Fruit fly (Drosophila melanogaster) whole organism, embryonic: Measurements from ENCODE around the gene Kaz-m1.

ENCODE experiments used
- B-H1 ChIP-seq: fragments of 200-800 bp; sonication (Bioruptor generic); IDR thresholded peaks from 3 replicates; pipeline ENCODE4 v1.3.6; 2022; ENCODE audit warnings: missing biosample characterization, missing genetic modification characterization
- CG10431 ChIP-seq: fragments of 200-800 bp; sonication (Bioruptor generic); optimal IDR thresholded peaks from 3 replicates; lab custom pipeline; 2018; ENCODE audit warnings: missing biosample characterization, mild to moderate bottlenecking, missing genetic modification characterization
- CG10462 ChIP-seq: fragments of 200-800 bp; sonication (Bioruptor generic); optimal IDR thresholded peaks from 2 replicates; lab custom pipeline; 2016; ENCODE audit warnings: missing biosample characterization, missing genetic modification characterization
- CG10654 ChIP-seq: fragments of 200-800 bp; sonication (Bioruptor generic); optimal IDR thresholded peaks from 2 replicates; lab custom pipeline; 2016; ENCODE audit warnings: missing biosample characterization, missing genetic modification characterization
- CG11456 ChIP-seq: fragments of 200-800 bp; sonication (Bioruptor generic); IDR thresholded peaks from 3 replicates; pipeline ENCODE4 v1.3.6; 2022; ENCODE audit warnings: missing biosample characterization, missing genetic modification characterization
- CG11723 ChIP-seq: fragments of 200-800 bp; sonication (Bioruptor generic); optimal IDR thresholded peaks from 2 replicates; lab custom pipeline; 2017; ENCODE audit warnings: missing biosample characterization, mild to moderate bottlenecking, missing genetic modification characterization
- CG12104 ChIP-seq: fragments of 200-800 bp; sonication (Bioruptor generic); optimal IDR thresholded peaks from 3 replicates; lab custom pipeline; 2016; ENCODE audit warnings: missing biosample characterization, missing genetic modification characterization
- CG12391 ChIP-seq: fragments of 200-800 bp; sonication (Bioruptor generic); optimal IDR thresholded peaks from 3 replicates; lab custom pipeline; 2018; ENCODE audit warnings: missing biosample characterization, mild to moderate bottlenecking, missing genetic modification characterization, moderate library complexity
- CG13894 ChIP-seq: fragments of 200-800 bp; sonication (Bioruptor generic); optimal IDR thresholded peaks from 3 replicates; lab custom pipeline; 2018; ENCODE audit warnings: missing biosample characterization, mild to moderate bottlenecking, missing genetic modification characterization, moderate library complexity
- CG14014 ChIP-seq: fragments of 200-800 bp; sonication (Bioruptor generic); IDR thresholded peaks from 2 replicates; pipeline ENCODE4 v1.3.6; 2022; ENCODE audit warnings: missing biosample characterization, missing genetic modification characterization
- CG14710 ChIP-seq: fragments of 200-800 bp; sonication (Bioruptor generic); optimal IDR thresholded peaks from 3 replicates; lab custom pipeline; 2019; ENCODE audit warnings: missing biosample characterization, mild to moderate bottlenecking, missing genetic modification characterization, moderate library complexity
- CG14965 ChIP-seq: fragments of 200-800 bp; sonication (Bioruptor generic); optimal IDR thresholded peaks from 2 replicates; lab custom pipeline; 2016; ENCODE audit warnings: missing biosample characterization, missing genetic modification characterization, borderline replicate concordance
- CG17359 ChIP-seq: fragments of 200-800 bp; sonication (Bioruptor generic); optimal IDR thresholded peaks from 3 replicates; lab custom pipeline; 2018; ENCODE audit warnings: missing biosample characterization, mild to moderate bottlenecking, missing genetic modification characterization, moderate library complexity
- CG17612 ChIP-seq: fragments of 200-800 bp; sonication (Bioruptor generic); IDR thresholded peaks from 2 replicates; pipeline ENCODE4 v1.3.6; 2022; ENCODE audit warnings: missing biosample characterization, missing genetic modification characterization
- CG18764 ChIP-seq: fragments of 200-800 bp; sonication (Bioruptor generic); optimal IDR thresholded peaks from 3 replicates; lab custom pipeline; 2016; ENCODE audit warnings: missing biosample characterization, missing genetic modification characterization
- CG2116 ChIP-seq: fragments of 200-800 bp; sonication (Bioruptor generic); optimal IDR thresholded peaks from 3 replicates; lab custom pipeline; 2018; ENCODE audit warnings: missing biosample characterization, mild to moderate bottlenecking, missing genetic modification characterization
- CG3065 ChIP-seq: fragments of 200-800 bp; sonication (Bioruptor generic); optimal IDR thresholded peaks from 2 replicates; lab custom pipeline; 2016; ENCODE audit warnings: missing biosample characterization, missing genetic modification characterization
- CG34224 ChIP-seq: fragments of 200-800 bp; sonication (Bioruptor generic); IDR thresholded peaks from 3 replicates; pipeline ENCODE4 v1.3.6; 2022; ENCODE audit warnings: missing biosample characterization, missing genetic modification characterization; ENCODE audit not compliant: partially characterized antibody
- CG3726 ChIP-seq: fragments of 200-800 bp; sonication (Bioruptor generic); IDR thresholded peaks from 3 replicates; pipeline ENCODE4, ENCODE4 v1.3.6; 2022; ENCODE audit warnings: missing biosample characterization, missing genetic modification characterization
- CG3838 ChIP-seq: fragments of 200-800 bp; sonication (Bioruptor generic); optimal IDR thresholded peaks from 3 replicates; lab custom pipeline; 2016; ENCODE audit warnings: missing biosample characterization, missing genetic modification characterization
- CG4404 ChIP-seq: fragments of 200-800 bp; sonication (Bioruptor generic); IDR thresholded peaks from 2 replicates; pipeline ENCODE4 v1.3.6; 2022; ENCODE audit warnings: missing biosample characterization, missing genetic modification characterization
- CG7271 ChIP-seq: fragments of 200-800 bp; sonication (Bioruptor generic); optimal IDR thresholded peaks from 2 replicates; lab custom pipeline; 2018; ENCODE audit warnings: missing biosample characterization, mild to moderate bottlenecking, missing genetic modification characterization, moderate library complexity
- CG7786 ChIP-seq: fragments of 200-800 bp; sonication (Bioruptor generic); optimal IDR thresholded peaks from 2 replicates; lab custom pipeline; 2016; ENCODE audit warnings: missing biosample characterization, missing genetic modification characterization
- CG8478 ChIP-seq: fragments of >200 bp; optimal IDR thresholded peaks from 2 replicates; lab custom pipeline; 2018
- E2f2 ChIP-seq: fragments of 200-800 bp; sonication (Bioruptor generic); IDR thresholded peaks from 2 replicates; pipeline ENCODE4 v1.3.6; 2022; ENCODE audit warnings: missing biosample characterization, missing genetic modification characterization
- Ets65A ChIP-seq: fragments of 200-800 bp; sonication (Bioruptor generic); peaks from one replicate; lab custom pipeline; 2016; ENCODE audit warnings: missing biosample characterization, missing genetic modification characterization
- Fer3 ChIP-seq: fragments of 200-800 bp; sonication (Bioruptor generic); optimal IDR thresholded peaks from 2 replicates; lab custom pipeline; 2018; ENCODE audit warnings: missing biosample characterization, mild to moderate bottlenecking, missing genetic modification characterization, moderate library complexity
- Hmr ChIP-seq: fragments of 200-800 bp; sonication (Bioruptor generic); optimal IDR thresholded peaks from 3 replicates; lab custom pipeline; 2017; ENCODE audit warnings: mild to moderate bottlenecking, missing biosample characterization, missing genetic modification reagents, missing genetic modification characterization
- Hmx ChIP-seq: fragments of 200-800 bp; sonication (Bioruptor generic); optimal IDR thresholded peaks from 2 replicates; lab custom pipeline; 2016; ENCODE audit warnings: missing biosample characterization, missing genetic modification characterization
- Kr ChIP-seq: fragments of 200-800 bp; sonication (Bioruptor generic); optimal IDR thresholded peaks from 2 replicates; lab custom pipeline; 2017; ENCODE audit warnings: missing biosample characterization, mild to moderate bottlenecking, missing genetic modification characterization
- Mad ChIP-seq: fragments of 200-800 bp; sonication (Bioruptor generic); optimal IDR thresholded peaks from 2 replicates; lab custom pipeline; 2016; ENCODE audit warnings: missing biosample characterization, missing genetic modification characterization
- NfI ChIP-seq: fragments of 200-800 bp; sonication (Bioruptor generic); optimal IDR thresholded peaks from 3 replicates; lab custom pipeline; 2018; ENCODE audit warnings: missing biosample characterization, mild to moderate bottlenecking, missing genetic modification characterization, moderate library complexity
- Sox102F ChIP-seq: fragments of 200-800 bp; sonication (Bioruptor generic); optimal IDR thresholded peaks from 2 replicates; lab custom pipeline; 2018; ENCODE audit warnings: missing biosample characterization, mild to moderate bottlenecking, missing genetic modification characterization, moderate library complexity
- TFAM ChIP-seq: fragments of 200-800 bp; sonication (Bioruptor generic); optimal IDR thresholded peaks from 2 replicates; lab custom pipeline; 2017; ENCODE audit warnings: missing biosample characterization, missing genetic modification characterization, inconsistent platforms
- Vsx1 ChIP-seq: fragments of 200-800 bp; sonication (Bioruptor generic); optimal IDR thresholded peaks from 2 replicates; lab custom pipeline; 2017; ENCODE audit warnings: missing biosample characterization, mild to moderate bottlenecking, missing genetic modification characterization, missing genetic modification reagents
- ara ChIP-seq: fragments of 200-800 bp; sonication (Bioruptor generic); IDR thresholded peaks from 2 replicates; pipeline ENCODE4 v1.3.6; 2022; ENCODE audit warnings: missing biosample characterization, missing genetic modification characterization
- ash1 ChIP-seq: fragments of 200-800 bp; sonication (Bioruptor generic); optimal IDR thresholded peaks from 2 replicates; lab custom pipeline; 2018; ENCODE audit warnings: missing biosample characterization, mild to moderate bottlenecking, missing genetic modification characterization
- btn ChIP-seq: fragments of 200-800 bp; sonication (Bioruptor generic); optimal IDR thresholded peaks from 2 replicates; lab custom pipeline; 2016; ENCODE audit warnings: missing biosample characterization, missing genetic modification characterization
- da ChIP-seq: fragments of 200-800 bp; sonication (Bioruptor generic); optimal IDR thresholded peaks from 2 replicates; lab custom pipeline; 2016; ENCODE audit warnings: missing biosample characterization, missing genetic modification characterization
- dm ChIP-seq: fragments of 200-800 bp; sonication (Bioruptor generic); optimal IDR thresholded peaks from 3 replicates; lab custom pipeline; 2016; ENCODE audit warnings: missing biosample characterization, missing genetic modification characterization
- dysf ChIP-seq: fragments of 200-800 bp; sonication (Bioruptor generic); IDR thresholded peaks from 3 replicates; pipeline ENCODE4 v1.3.6; 2022; ENCODE audit warnings: missing biosample characterization, missing genetic modification characterization
- gt ChIP-seq: fragments of 200-800 bp; sonication (Bioruptor generic); IDR thresholded peaks from 2 replicates; pipeline ENCODE4 v1.3.6; 2022; ENCODE audit warnings: missing biosample characterization, missing genetic modification characterization
- hbn ChIP-seq: fragments of 200-800 bp; sonication (Bioruptor generic); IDR thresholded peaks from 2 replicates; pipeline ENCODE4 v1.3.6; 2022; ENCODE audit warnings: missing biosample characterization, missing genetic modification characterization; ENCODE audit not compliant: partially characterized antibody
- inv ChIP-seq: fragments of 200-800 bp; sonication (Bioruptor generic); IDR thresholded peaks from 2 replicates; pipeline ENCODE4 v1.3.6; 2022; ENCODE audit warnings: missing biosample characterization, missing genetic modification characterization; ENCODE audit not compliant: partially characterized antibody
- kay ChIP-seq: fragments of 200-800 bp; sonication (Bioruptor generic); optimal IDR thresholded peaks from 2 replicates; lab custom pipeline; 2016; ENCODE audit warnings: missing biosample characterization, missing genetic modification characterization
- otp ChIP-seq: fragments of 200-800 bp; sonication (Bioruptor generic); IDR thresholded peaks from 3 replicates; pipeline ENCODE4, ENCODE4 v1.3.6; 2022; ENCODE audit warnings: missing biosample characterization, missing genetic modification characterization
- pfk ChIP-seq: fragments of 200-800 bp; sonication (Bioruptor generic); optimal IDR thresholded peaks from 2 replicates; lab custom pipeline; 2018; ENCODE audit warnings: missing biosample characterization, mild to moderate bottlenecking, missing genetic modification characterization, moderate library complexity
- rib ChIP-seq: fragments of 200-800 bp; sonication (Bioruptor generic); IDR thresholded peaks from 2 replicates; pipeline ENCODE4 v1.3.6; 2022; ENCODE audit warnings: missing biosample characterization, missing genetic modification characterization
- sna ChIP-seq: fragments of 200-800 bp; sonication (Bioruptor generic); IDR thresholded peaks from 2 replicates; pipeline ENCODE4 v1.3.6; 2022; ENCODE audit warnings: missing biosample characterization, missing genetic modification characterization; ENCODE audit not compliant: partially characterized antibody
- tio ChIP-seq: fragments of 200-800 bp; sonication (Bioruptor generic); optimal IDR thresholded peaks from 2 replicates; lab custom pipeline; 2017; ENCODE audit warnings: missing biosample characterization, missing genetic modification characterization, inconsistent platforms
- toy ChIP-seq: fragments of 200-800 bp; sonication (Bioruptor generic); IDR thresholded peaks from 2 replicates; pipeline ENCODE4 v1.3.6; 2022; ENCODE audit warnings: missing biosample characterization, missing genetic modification characterization
- unc-4 ChIP-seq: fragments of 200-800 bp; sonication (Bioruptor generic); IDR thresholded peaks from 2 replicates; pipeline ENCODE4 v1.3.6; 2022; ENCODE audit warnings: missing biosample characterization, missing genetic modification characterization; ENCODE audit not compliant: partially characterized antibody
- wor ChIP-seq: fragments of 200-800 bp; sonication (Bioruptor generic); IDR thresholded peaks from 2 replicates; pipeline ENCODE4 v1.3.6; 2022; ENCODE audit warnings: missing biosample characterization, missing genetic modification characterization

Gene Kaz-m1

dm6 chr3R:26011542-26011941 is 3.0 kb upstream of the Kaz-m1 start (continued):
- TF ChIP-seq btn (GFP tag; lab: Kevin White, UChicago) = no peak
- no peak for TF ChIP-seq CG14014 (GFP tag; lab: Robert Waterston, UW)
- no peak for TF ChIP-seq kay (GFP tag; lab: Kevin White, UChicago)
- peak; percentile 49 for TF ChIP-seq Vsx1
- TF ChIP-seq Sox102F (GFP tag; lab: Kevin White, UChicago) = no peak
- TF ChIP-seq ara (GFP tag; lab: Robert Waterston, UW) = no peak
- no peak for TF ChIP-seq CG12104 (GFP tag; lab: Kevin White, UChicago)
- TF ChIP-seq CG12391 = peak; percentile 19
- TF ChIP-seq NfI (GFP tag; lab: Kevin White, UChicago) = no peak
- TF ChIP-seq CG10654 (GFP tag; lab: Kevin White, UChicago) = no peak
- TF ChIP-seq CG3065 (GFP tag; lab: Kevin White, UChicago) = no peak
- TF ChIP-seq CG18764 (GFP tag; lab: Kevin White, UChicago) = no peak
- TF ChIP-seq Mad (GFP tag; lab: Kevin White, UChicago) = no peak
- TF ChIP-seq CG7786 = no peak
- TF ChIP-seq TFAM (GFP tag; lab: Kevin White, UChicago) = no peak
- no peak for TF ChIP-seq CG14965 (GFP tag; lab: Kevin White, UChicago)
- no peak for TF ChIP-seq CG11723 (GFP tag; lab: Kevin White, UChicago)
- TF ChIP-seq wor (GFP tag; lab: Robert Waterston, UW) = no peak
- no peak for TF ChIP-seq Ets65A
- no peak for TF ChIP-seq CG17612 (GFP tag; lab: Robert Waterston, UW)
- no peak for TF ChIP-seq otp
- no peak for TF ChIP-seq ash1
- peak; percentile 80 for TF ChIP-seq Kr (GFP tag; lab: Kevin White, UChicago)
- TF ChIP-seq CG3726 (GFP tag; lab: Robert Waterston, UW) = no peak
- peak; percentile 54 for TF ChIP-seq pfk (GFP tag; lab: Kevin White, UChicago)
- TF ChIP-seq CG3838 (GFP tag; lab: Kevin White, UChicago) = no peak
- no peak for TF ChIP-seq hbn (GFP tag; lab: Robert Waterston, UW)
- TF ChIP-seq tio (GFP tag; lab: Kevin White, UChicago) = no peak
- no peak for TF ChIP-seq CG13894 (tag; lab: Kevin White, UChicago)
- TF ChIP-seq unc-4 (GFP tag; lab: Robert Waterston, UW) = no peak
- TF ChIP-seq sna (GFP tag; lab: Robert Waterston, UW) = no peak
- no peak for TF ChIP-seq gt
- no peak for TF ChIP-seq Hmr (GFP tag; lab: Kevin White, UChicago)
- TF ChIP-seq CG14710 (tag; lab: Kevin White, UChicago) = peak; percentile 58
- TF ChIP-seq CG17359 (tag; lab: Kevin White, UChicago) = peak; percentile 43
- TF ChIP-seq toy (GFP tag; lab: Robert Waterston, UW) = no peak
- no peak for TF ChIP-seq CG4404
- TF ChIP-seq CG11456 (GFP tag; lab: Robert Waterston, UW) = no peak
- no peak for TF ChIP-seq inv (GFP tag; lab: Robert Waterston, UW)
- TF ChIP-seq B-H1 = no peak
- no peak for TF ChIP-seq CG34224 (GFP tag; lab: Robert Waterston, UW)
- no peak for TF ChIP-seq rib (GFP tag; lab: Robert Waterston, UW)
- peak; percentile 16 for TF ChIP-seq Fer3 (tag; lab: Kevin White, UChicago)
- no peak for TF ChIP-seq dm (GFP tag; lab: Kevin White, UChicago)
- no peak for TF ChIP-seq E2f2 (GFP tag; lab: Robert Waterston, UW)
- no peak for TF ChIP-seq Hmx (GFP tag; lab: Kevin White, UChicago)
- TF ChIP-seq CG10431 (GFP tag; lab: Kevin White, UChicago) = peak; percentile 35
- TF ChIP-seq da (GFP tag; lab: Kevin White, UChicago) = no peak
- peak; percentile 1 for TF ChIP-seq CG2116 (GFP tag; lab: Kevin White, UChicago)
- no peak for TF ChIP-seq CG7271 (tag; lab: Kevin White, UChicago)
- no peak for TF ChIP-seq dysf (GFP tag; lab: Robert Waterston, UW)
- no peak for TF ChIP-seq CG8478 (lab: Kevin White, UChicago)
- no peak for TF ChIP-seq CG10462
